Worm (Caenorhabditis elegans) whole organism, L4/young adult: Measurements from ENCODE around the gene nspe-7.

Source experiments
- W03F9.2 ChIP-seq: fragments of 150-350 bp; optimal IDR thresholded peaks from 2 replicates; lab custom pipeline; 2014; ENCODE audit warnings: missing biosample characterization, missing genetic modification characterization
- him-1 ChIP-seq: sonication (generic microtip); optimal IDR thresholded peaks from 2 replicates; lab custom pipeline; 2016; ENCODE audit warnings: missing genotype, missing genetic modification reagents, missing genetic modification characterization, missing compliant biosample characterization

- no peak for TF ChIP-seq him-1
- TF ChIP-seq W03F9.2: no peak
Measured at ce11 chrII:12622843-12623242, 4.1 kb upstream of the nspe-7 start.
